Worm (Caenorhabditis elegans) whole organism, late embryonic: ENCODE data around the gene F16G10.14.

ENCODE experiments used
- C38D4.7 ChIP-seq: fragments of 200-800 bp; sonication (Bioruptor generic); optimal IDR thresholded peaks from 2 replicates; lab custom pipeline; 2018; ENCODE audit warnings: mild to moderate bottlenecking, missing genetic modification characterization, moderate library complexity, missing compliant biosample characterization
- K02D7.2 ChIP-seq: sonication (generic microtip); optimal IDR thresholded peaks from 2 replicates; lab custom pipeline; 2017; ENCODE audit warnings: mild to moderate bottlenecking, missing genetic modification characterization, missing compliant biosample characterization
- K09A11.1 ChIP-seq: sonication (generic microtip); optimal IDR thresholded peaks from 2 replicates; lab custom pipeline; 2017; ENCODE audit warnings: antibody characterized with exemption, mild to moderate bottlenecking, missing genetic modification characterization, missing compliant biosample characterization; ENCODE audit not compliant: insufficient read depth
- T23F11.4 ChIP-seq: fragments of 200-800 bp; sonication (Bioruptor generic); optimal IDR thresholded peaks from 2 replicates; lab custom pipeline; 2018; ENCODE audit warnings: mild to moderate bottlenecking, missing genetic modification characterization, missing compliant biosample characterization
- ahr-1 ChIP-seq: sonication (generic microtip); optimal IDR thresholded peaks from 2 replicates; lab custom pipeline; 2016; ENCODE audit warnings: missing genetic modification characterization, missing compliant biosample characterization
- ceh-18 ChIP-seq: sonication (generic microtip); optimal IDR thresholded peaks from 2 replicates; lab custom pipeline; 2016; ENCODE audit warnings: missing genetic modification characterization, missing compliant biosample characterization
- ceh-2 ChIP-seq: sonication (generic microtip); optimal IDR thresholded peaks from 2 replicates; lab custom pipeline; 2016; ENCODE audit warnings: missing genotype, missing genetic modification characterization, missing compliant biosample characterization
- ceh-22 ChIP-seq: sonication (generic microtip); optimal IDR thresholded peaks from 2 replicates; lab custom pipeline; 2017; ENCODE audit warnings: missing biosample characterization, missing genetic modification characterization
- ceh-30 ChIP-seq: fragments of 150-350 bp; optimal IDR thresholded peaks from 2 replicates; lab custom pipeline; 2014; ENCODE audit warnings: missing biosample characterization, missing genetic modification characterization
- ceh-45 ChIP-seq: fragments of 200-800 bp; sonication (Bioruptor generic); IDR thresholded peaks from 2 replicates; pipeline ENCODE4 v1.3.6; 2022; ENCODE audit warnings: missing genetic modification reagents, missing genetic modification characterization, missing compliant biosample characterization
- ceh-48 ChIP-seq: sonication (generic microtip); optimal IDR thresholded peaks from 2 replicates; lab custom pipeline; 2016; ENCODE audit warnings: missing genetic modification characterization, inconsistent platforms, missing compliant biosample characterization
- ceh-6 ChIP-seq: fragments of 200-800 bp; sonication (Bioruptor generic); optimal IDR thresholded peaks from 2 replicates; lab custom pipeline; 2018; ENCODE audit warnings: mild to moderate bottlenecking, missing genetic modification characterization, missing compliant biosample characterization
- che-1 ChIP-seq: sonication (generic microtip); optimal IDR thresholded peaks from 2 replicates; lab custom pipeline; 2016; ENCODE audit warnings: mild to moderate bottlenecking, missing genetic modification characterization, missing compliant biosample characterization
- dve-1 ChIP-seq: sonication (generic microtip); optimal IDR thresholded peaks from 2 replicates; lab custom pipeline; 2017; ENCODE audit warnings: antibody characterized with exemption, mild to moderate bottlenecking, missing genetic modification characterization, missing compliant biosample characterization
- elt-2 ChIP-seq: sonication (generic microtip); optimal IDR thresholded peaks from 2 replicates; lab custom pipeline; 2016; ENCODE audit warnings: missing genetic modification reagents, missing genetic modification characterization, missing compliant biosample characterization
- elt-4 ChIP-seq: sonication (generic microtip); optimal IDR thresholded peaks from 2 replicates; lab custom pipeline; 2016; ENCODE audit warnings: missing genetic modification characterization, missing compliant biosample characterization
- eyg-1 ChIP-seq: sonication (generic microtip); optimal IDR thresholded peaks from 2 replicates; lab custom pipeline; 2016; ENCODE audit warnings: missing genotype, missing genetic modification characterization, missing compliant biosample characterization
- fkh-10 ChIP-seq: fragments of 150-350 bp; optimal IDR thresholded peaks from 2 replicates; lab custom pipeline; 2014; ENCODE audit warnings: missing biosample characterization, missing genetic modification reagents, missing genetic modification characterization
- fkh-6 ChIP-seq: sonication (generic microtip); optimal IDR thresholded peaks from 2 replicates; lab custom pipeline; 2016; ENCODE audit warnings: missing genetic modification characterization, missing compliant biosample characterization
- hlh-6 ChIP-seq: sonication (generic microtip); optimal IDR thresholded peaks from 2 replicates; lab custom pipeline; 2016; ENCODE audit warnings: missing genotype, missing genetic modification characterization, missing compliant biosample characterization
- hlh-8 ChIP-seq: sonication (generic microtip); optimal IDR thresholded peaks from 2 replicates; lab custom pipeline; 2016; ENCODE audit warnings: missing genotype, missing genetic modification characterization, missing compliant biosample characterization
- lin-11 ChIP-seq: fragments of 200-800 bp; sonication (Bioruptor generic); optimal IDR thresholded peaks from 2 replicates; lab custom pipeline; 2018; ENCODE audit warnings: mild to moderate bottlenecking, missing genetic modification characterization, missing compliant biosample characterization
- nfya-1 ChIP-seq: sonication (generic microtip); optimal IDR thresholded peaks from 2 replicates; lab custom pipeline; 2017; ENCODE audit warnings: missing genetic modification characterization, mild to moderate bottlenecking, missing compliant biosample characterization, antibody characterized with exemption, moderate library complexity
- nhr-11 ChIP-seq: fragments of 150-350 bp; optimal IDR thresholded peaks from 2 replicates; lab custom pipeline; 2014; ENCODE audit warnings: missing biosample characterization, missing genetic modification characterization
- npax-4 ChIP-seq: sonication (generic microtip); optimal IDR thresholded peaks from 2 replicates; lab custom pipeline; 2016; ENCODE audit warnings: missing genetic modification characterization, missing compliant biosample characterization
- odd-2 ChIP-seq: sonication (generic microtip); optimal IDR thresholded peaks from 2 replicates; lab custom pipeline; 2017; ENCODE audit warnings: antibody characterized with exemption, mild to moderate bottlenecking, missing genetic modification characterization, missing compliant biosample characterization
- pag-3 ChIP-seq: sonication (generic microtip); optimal IDR thresholded peaks from 2 replicates; lab custom pipeline; 2016; ENCODE audit warnings: missing compliant biosample characterization, missing genetic modification characterization, borderline replicate concordance
- pat-9 ChIP-seq: fragments of 200-800 bp; sonication (Bioruptor generic); optimal IDR thresholded peaks from 2 replicates; lab custom pipeline; 2018; ENCODE audit warnings: mild to moderate bottlenecking, missing genetic modification characterization, moderate library complexity, missing compliant biosample characterization
- pax-1 ChIP-seq: fragments of 150-350 bp; optimal IDR thresholded peaks from 2 replicates; lab custom pipeline; 2014; ENCODE audit warnings: missing biosample characterization, missing genetic modification characterization
- pha-2 ChIP-seq: sonication (generic microtip); optimal IDR thresholded peaks from 2 replicates; lab custom pipeline; 2017; ENCODE audit warnings: mild to moderate bottlenecking, missing genetic modification characterization, missing compliant biosample characterization
- pha-4 ChIP-seq: fragments of 150-350 bp; optimal IDR thresholded peaks from 2 replicates; lab custom pipeline; 2018; ENCODE audit warnings: missing biosample characterization, missing genetic modification reagents, missing genetic modification characterization
- sdc-2 ChIP-seq: sonication (generic microtip); optimal IDR thresholded peaks from 2 replicates; lab custom pipeline; 2016; ENCODE audit warnings: missing genotype, missing genetic modification characterization, missing compliant biosample characterization
- sox-2 ChIP-seq: fragments of 200-800 bp; sonication (Bioruptor generic); IDR thresholded peaks from 2 replicates; pipeline ENCODE4 v1.3.6; 2022; ENCODE audit warnings: missing genetic modification reagents, missing genetic modification characterization, missing compliant biosample characterization
- tbx-2 ChIP-seq: sonication (generic microtip); optimal IDR thresholded peaks from 2 replicates; lab custom pipeline; 2016; ENCODE audit warnings: missing genetic modification characterization, missing compliant biosample characterization
- tbx-7 ChIP-seq: sonication (generic microtip); optimal IDR thresholded peaks from 2 replicates; lab custom pipeline; 2016; ENCODE audit warnings: missing genotype, missing genetic modification characterization, missing compliant biosample characterization
- ttx-3 ChIP-seq: sonication (generic microtip); optimal IDR thresholded peaks from 2 replicates; lab custom pipeline; 2016; ENCODE audit warnings: missing genetic modification reagents, missing genetic modification characterization, missing compliant biosample characterization
- unc-3 ChIP-seq, 2 experiments: fragments of 200-800 bp in 1 of 2; sonication (Bioruptor generic) in 1 of 2; sonication (generic microtip) in 1 of 2; conservative IDR thresholded peaks in 1 of 2; optimal IDR thresholded peaks in 1 of 2; 2 replicates each; pipeline versions ENCODE4 v1.3.6 to Lab custom; 2016 to 2022; ENCODE audit warnings: missing compliant biosample characterization in 2 of 2, missing genetic modification characterization in 2 of 2, missing genetic modification reagents in 1 of 2
- unc-42 ChIP-seq: sonication (generic microtip); optimal IDR thresholded peaks from 2 replicates; lab custom pipeline; 2016; ENCODE audit warnings: missing genotype, missing genetic modification characterization, missing compliant biosample characterization
- unc-86 ChIP-seq: sonication (generic microtip); optimal IDR thresholded peaks from 2 replicates; lab custom pipeline; 2016; ENCODE audit warnings: missing genetic modification characterization, missing compliant biosample characterization
- zip-5 ChIP-seq: sonication (generic microtip); optimal IDR thresholded peaks from 2 replicates; lab custom pipeline; 2016; ENCODE audit warnings: missing genetic modification characterization, missing compliant biosample characterization
- ztf-16 ChIP-seq: sonication (generic microtip); optimal IDR thresholded peaks from 2 replicates; lab custom pipeline; 2017; ENCODE audit warnings: missing genetic modification characterization, missing compliant biosample characterization

Gene F16G10.14

ce11 chrII:2412649-2413048 lies 13.9 kb upstream of the F16G10.14 start, which contains the start of gene fbxa-182:
Gene fbxa-182 (minus strand): TSS chrII:2412749.
- no peak for TF ChIP-seq pax-1 (tag; lab: Kevin White, UChicago)

ce11 chrII:2411555-2411954 lies 12.8 kb upstream of the F16G10.14 start:
- no peak for TF ChIP-seq npax-4 (tag; lab: Kevin White, UChicago)
- no peak for TF ChIP-seq sox-2 (GFP tag; lab: Robert Waterston, UW)
- TF ChIP-seq ceh-48 (tag; lab: Kevin White, UChicago): no peak
- no peak for TF ChIP-seq tbx-2
- TF ChIP-seq che-1 (tag; lab: Kevin White, UChicago): no peak
- TF ChIP-seq ceh-6 (GFP tag; lab: Kevin White, UChicago): no peak
- TF ChIP-seq hlh-8: no peak
- no peak for TF ChIP-seq T23F11.4 (GFP tag; lab: Kevin White, UChicago)
- no peak for TF ChIP-seq elt-4 (tag; lab: Kevin White, UChicago)
- TF ChIP-seq zip-5 (tag; lab: Kevin White, UChicago): no peak
- no peak for TF ChIP-seq dve-1 (tag; lab: Kevin White, UChicago)
- TF ChIP-seq pax-1 (tag; lab: Kevin White, UChicago): no peak
- TF ChIP-seq pha-2 (tag; lab: Kevin White, UChicago): no peak
- TF ChIP-seq unc-42 (tag; lab: Kevin White, UChicago): no peak

- TF ChIP-seq K02D7.2 (tag; lab: Kevin White, UChicago): no peak
- TF ChIP-seq nhr-11: no peak
- no peak for TF ChIP-seq pax-1 (tag; lab: Kevin White, UChicago)
- no peak for TF ChIP-seq tbx-7 (tag; lab: Kevin White, UChicago)
- no peak for TF ChIP-seq ceh-30 (tag; lab: Kevin White, UChicago)
- TF ChIP-seq sox-2 (GFP tag; lab: Robert Waterston, UW): no peak
- TF ChIP-seq ceh-45 (GFP tag; lab: Robert Waterston, UW): no peak
- no peak for TF ChIP-seq unc-3 (GFP tag; conservative IDR thresholded peaks at IDR 0.05; lab: Robert Waterston, UW)
- TF ChIP-seq unc-3 (tag; optimal IDR thresholded peaks at IDR 0.05; lab: Kevin White, UChicago): no peak
- TF ChIP-seq pat-9 (tag; lab: Kevin White, UChicago): no peak
- TF ChIP-seq tbx-2: no peak
- TF ChIP-seq eyg-1: no peak
- no peak for TF ChIP-seq ceh-6 (GFP tag; lab: Kevin White, UChicago)
- TF ChIP-seq fkh-10: no peak
- TF ChIP-seq npax-4 (tag; lab: Kevin White, UChicago): no peak
- no peak for TF ChIP-seq ztf-16
- no peak for TF ChIP-seq pha-4
- no peak for TF ChIP-seq pag-3 (tag; lab: Kevin White, UChicago)
Observed at ce11 chrII:2411093-2411492, 12.3 kb upstream of the F16G10.14 start.

- TF ChIP-seq pat-9 (tag; lab: Kevin White, UChicago): no peak
- no peak for TF ChIP-seq lin-11
- no peak for TF ChIP-seq ceh-22
- no peak for TF ChIP-seq nhr-11
- no peak for TF ChIP-seq unc-86
- TF ChIP-seq ceh-2 (tag; lab: Kevin White, UChicago): no peak
- no peak for TF ChIP-seq odd-2 (tag; lab: Kevin White, UChicago)
- TF ChIP-seq sdc-2: no peak
- no peak for TF ChIP-seq ceh-6 (GFP tag; lab: Kevin White, UChicago)
- TF ChIP-seq ceh-18 (tag; lab: Kevin White, UChicago): no peak
Observed at ce11 chrII:2403984-2404383, 5.2 kb upstream of the F16G10.14 start, which contains the start of gene F16G10.1. Gene F16G10.1 (plus strand): TSS chrII:2404284.

- no peak for TF ChIP-seq ttx-3 (tag; lab: Kevin White, UChicago)
- no peak for TF ChIP-seq K09A11.1
- TF ChIP-seq hlh-6: no peak
- TF ChIP-seq ztf-16: no peak
- TF ChIP-seq ceh-22: no peak
- TF ChIP-seq fkh-6 (tag; lab: Kevin White, UChicago): no peak
- TF ChIP-seq unc-42 (tag; lab: Kevin White, UChicago): no peak
- TF ChIP-seq ahr-1 (tag; lab: Kevin White, UChicago): no peak
- TF ChIP-seq C38D4.7 (GFP tag; lab: Kevin White, UChicago): no peak
- TF ChIP-seq elt-2 (tag; lab: Kevin White, UChicago): no peak
- no peak for TF ChIP-seq pha-4
- no peak for TF ChIP-seq nfya-1 (tag; lab: Kevin White, UChicago)
Observed at ce11 chrII:2399810-2400209, 1.0 kb upstream of the F16G10.14 start.
